Fruit fly (Drosophila melanogaster) whole organism, embryonic: ENCODE results near the gene Ser7.

Experiments
- Adf1 ChIP-seq: fragments of 200-800 bp; sonication (Bioruptor generic); IDR thresholded peaks from 2 replicates; pipeline ENCODE4 v1.3.6; 2022; ENCODE audit warnings: missing biosample characterization, missing genetic modification characterization
- CG11085 ChIP-seq: fragments of 200-800 bp; sonication (Bioruptor generic); IDR thresholded peaks from 2 replicates; pipeline ENCODE4 v1.3.6; 2022; ENCODE audit warnings: missing biosample characterization, missing genetic modification characterization
- CG12071 ChIP-seq: fragments of 200-800 bp; sonication (Bioruptor generic); optimal IDR thresholded peaks from 3 replicates; lab custom pipeline; 2018; ENCODE audit warnings: missing biosample characterization, mild to moderate bottlenecking, missing genetic modification characterization
- CG12104 ChIP-seq: fragments of 200-800 bp; sonication (Bioruptor generic); optimal IDR thresholded peaks from 3 replicates; lab custom pipeline; 2016; ENCODE audit warnings: missing biosample characterization, missing genetic modification characterization
- CG6272 ChIP-seq: fragments of 200-800 bp; sonication (Bioruptor generic); IDR thresholded peaks from 2 replicates; pipeline ENCODE4 v1.3.6; 2022; ENCODE audit warnings: missing biosample characterization, missing genetic modification characterization
- Gsc ChIP-seq: fragments of 200-800 bp; sonication (Bioruptor generic); IDR thresholded peaks from 2 replicates; pipeline ENCODE4 v1.3.6; 2022; ENCODE audit warnings: missing biosample characterization, missing genetic modification characterization
- Gug ChIP-seq: fragments of 200-800 bp; sonication (Bioruptor generic); IDR thresholded peaks from 4 replicates; pipeline ENCODE4 v1.3.6; 2022; ENCODE audit warnings: missing biosample characterization, missing genetic modification characterization
- MTF-1 ChIP-seq: fragments of 200-800 bp; sonication (Bioruptor generic); optimal IDR thresholded peaks from 2 replicates; lab custom pipeline; 2018; ENCODE audit warnings: missing biosample characterization, mild to moderate bottlenecking, missing genetic modification characterization, borderline replicate concordance
- bbx ChIP-seq: fragments of 200-800 bp; sonication (Bioruptor generic); IDR thresholded peaks from 2 replicates; pipeline ENCODE4 v1.3.6; 2022; ENCODE audit warnings: missing biosample characterization, missing genetic modification characterization; ENCODE audit not compliant: partially characterized antibody
- maf-S ChIP-seq: fragments of 200-800 bp; sonication (Bioruptor generic); optimal IDR thresholded peaks from 2 replicates; lab custom pipeline; 2016; ENCODE audit warnings: missing biosample characterization, missing genetic modification characterization
- mirr ChIP-seq: fragments of 200-800 bp; sonication (Bioruptor generic); optimal IDR thresholded peaks from 3 replicates; lab custom pipeline; 2018; ENCODE audit warnings: missing biosample characterization, mild to moderate bottlenecking, missing genetic modification characterization
- nerfin-2 ChIP-seq: fragments of 200-800 bp; sonication (Bioruptor generic); IDR thresholded peaks from 2 replicates; pipeline ENCODE4 v1.3.6; 2022; ENCODE audit warnings: missing biosample characterization, missing genetic modification characterization; ENCODE audit not compliant: partially characterized antibody
- usp ChIP-seq: fragments of >200 bp; optimal IDR thresholded peaks from 2 replicates; lab custom pipeline; 2017; ENCODE audit warnings: missing biosample characterization, missing genetic modification characterization

DNA sequence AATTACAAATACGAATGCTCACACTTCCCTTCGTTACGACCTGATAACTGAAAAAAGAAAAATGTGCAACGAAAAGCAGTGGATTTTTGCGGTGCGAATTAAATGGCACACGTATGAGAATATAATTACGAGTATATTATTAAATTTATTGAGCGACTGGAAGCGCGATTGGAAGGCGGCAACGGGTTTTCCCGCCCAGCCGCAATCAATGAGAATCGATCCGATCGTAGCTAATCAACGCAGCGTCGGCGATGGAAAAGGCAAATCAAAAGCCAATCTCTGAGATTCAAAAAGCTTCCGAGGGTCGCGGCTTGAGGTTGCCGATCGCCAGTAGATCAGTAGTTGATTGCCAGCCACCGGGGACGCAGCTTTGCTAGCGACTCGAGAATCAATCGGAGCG is at the start of gene Ser7:
- TF ChIP-seq bbx (GFP tag; lab: Robert Waterston, UW) (no peak), CG12104 (GFP tag; lab: Kevin White, UChicago) (no peak), CG11085 (no peak), CG6272 (GFP tag; lab: Robert Waterston, UW) (no peak), MTF-1 (GFP tag; lab: Kevin White, UChicago) (no peak), nerfin-2 (no peak), mirr (no peak), Gsc (no peak), Adf1 (no peak), maf-S (GFP tag; lab: Kevin White, UChicago) (no peak), Gug (GFP tag; lab: Robert Waterston, UW) (no peak), CG12071 (GFP tag; lab: Kevin White, UChicago) (no peak), usp (no peak)
